Fruit fly (Drosophila melanogaster): Measurements from ENCODE around the gene fng.

- no peak for TF ChIP-seq Myc (optimal IDR thresholded peaks at IDR 0.05)
- TF ChIP-seq rgr (GFP tag; optimal IDR thresholded peaks at IDR 0.05), result no peak
- TF ChIP-seq Rel (GFP tag; optimal IDR thresholded peaks at IDR 0.05), result no peak
- TF ChIP-seq Rel (tag; optimal IDR thresholded peaks at IDR 0.05), result no peak
- TF ChIP-seq h (GFP tag; optimal IDR thresholded peaks at IDR 0.05), result no peak
- no peak for TF ChIP-seq foxo (GFP tag; optimal IDR thresholded peaks at IDR 0.05)
- TF ChIP-seq usp (GFP tag; optimal IDR thresholded peaks at IDR 0.05), result no peak
- TF ChIP-seq Dfd (GFP tag; optimal IDR thresholded peaks at IDR 0.05), result no peak
- TF ChIP-seq dmrt93B (GFP tag; optimal IDR thresholded peaks at IDR 0.05), result no peak
- TF ChIP-seq sv (GFP tag; optimal IDR thresholded peaks at IDR 0.05), result no peak
- no peak for TF ChIP-seq br (GFP tag; optimal IDR thresholded peaks at IDR 0.05)
- TF ChIP-seq Dif (GFP tag; optimal IDR thresholded peaks at IDR 0.05; ENCODE audit: partially characterized antibody), result no peak
- no peak for TF ChIP-seq psq (GFP tag; optimal IDR thresholded peaks at IDR 0.05)
Observed at dm6 chr3L:20976967-20977720, 27.8 kb upstream of the fng start.
